Fruit fly (Drosophila melanogaster): ENCODE data around the gene CG42586.
A peak's percentile ranks its signal among the peaks of the same experiment; 100 is the strongest.

The CG42586 gene

dm6 chr2L:14701495-14701894 lies 40.1 kb downstream of the CG42586 start (continued):
- TF ChIP-seq CG18262 (tag; optimal IDR thresholded peaks at IDR 0.05) = no peak
- no peak for TF ChIP-seq CG3838 (GFP tag; optimal IDR thresholded peaks at IDR 0.05)
- TF ChIP-seq GATAe (GFP tag; conservative IDR thresholded peaks at IDR 0.05) = no peak
- TF ChIP-seq CG10321 (GFP tag; IDR thresholded peaks at IDR 0.05) = no peak
- TF ChIP-seq CG31224 (GFP tag; IDR thresholded peaks at IDR 0.05) = no peak
- no peak for TF ChIP-seq Elba2 (GFP tag; optimal IDR thresholded peaks at IDR 0.05)
- TF ChIP-seq Lpt (GFP tag; optimal IDR thresholded peaks at IDR 0.05) = no peak
- peak; percentile 80 for TF ChIP-seq Xbp1 (GFP tag; optimal IDR thresholded peaks at IDR 0.05)
- peak; percentile 25 for TF ChIP-seq CG10462 (GFP tag; optimal IDR thresholded peaks at IDR 0.05)
- no peak for TF ChIP-seq Atf-2 (GFP tag; optimal IDR thresholded peaks at IDR 0.05)
- TF ChIP-seq HmgD (GFP tag; optimal IDR thresholded peaks at IDR 0.05) = no peak
- no peak for TF ChIP-seq Deaf1 (tag; optimal IDR thresholded peaks at IDR 0.05)
- TF ChIP-seq CG10366 (GFP tag; IDR thresholded peaks at IDR 0.05) = peak; percentile 65
- no peak for TF ChIP-seq CG32532 (GFP tag; IDR thresholded peaks at IDR 0.05)
- peak; percentile 73 for TF ChIP-seq CG17328 (GFP tag; IDR thresholded peaks at IDR 0.05)
- TF ChIP-seq ERR (GFP tag; optimal IDR thresholded peaks at IDR 0.05) = no peak
- peak; percentile 68 for TF ChIP-seq jing (GFP tag; optimal IDR thresholded peaks at IDR 0.05)
- TF ChIP-seq ac (GFP tag; optimal IDR thresholded peaks at IDR 0.05) = peak; percentile 28
- TF ChIP-seq CG13123 (GFP tag; optimal IDR thresholded peaks at IDR 0.05) = no peak
- TF ChIP-seq Trl (optimal IDR thresholded peaks at IDR 0.05) = no peak
- no peak for TF ChIP-seq Trl (GFP tag; optimal IDR thresholded peaks at IDR 0.05)
- no peak for TF ChIP-seq CG1233 (GFP tag; optimal IDR thresholded peaks at IDR 0.05)
- peak; percentile 78 for TF ChIP-seq Ssrp (tag; optimal IDR thresholded peaks at IDR 0.05)
- TF ChIP-seq Abd-B (GFP tag; optimal IDR thresholded peaks at IDR 0.05) = peak; percentile 77
- TF ChIP-seq CG12155 (GFP tag; optimal IDR thresholded peaks at IDR 0.05) = peak; percentile 10
- TF ChIP-seq vfl (GFP tag; optimal IDR thresholded peaks at IDR 0.05) = no peak
- TF ChIP-seq org-1 (GFP tag; optimal IDR thresholded peaks at IDR 0.05) = peak; percentile 31
- peak; percentile 39 for TF ChIP-seq CG13424 (tag; optimal IDR thresholded peaks at IDR 0.05)
- no peak for TF ChIP-seq HHEX (GFP tag; optimal IDR thresholded peaks at IDR 0.05)
- TF ChIP-seq CG7357 (GFP tag; IDR thresholded peaks at IDR 0.05) = no peak
- no peak for TF ChIP-seq Opbp (GFP tag; IDR thresholded peaks at IDR 0.05; ENCODE audit: partially characterized antibody)
- TF ChIP-seq CG12659 (GFP tag; optimal IDR thresholded peaks at IDR 0.05) = peak; percentile 24
- TF ChIP-seq Sox102F (GFP tag; optimal IDR thresholded peaks at IDR 0.05) = peak; percentile 84
- no peak for TF ChIP-seq ham (GFP tag; IDR thresholded peaks at IDR 0.05)
- TF ChIP-seq CG2202 (tag; optimal IDR thresholded peaks at IDR 0.05) = peak; percentile 36
- no peak for TF ChIP-seq CG14710 (tag; optimal IDR thresholded peaks at IDR 0.05)
- TF ChIP-seq vnd (GFP tag; IDR thresholded peaks at IDR 0.05; ENCODE audit: partially characterized antibody) = no peak
- TF ChIP-seq caup (GFP tag; optimal IDR thresholded peaks at IDR 0.05; ENCODE audit: severe bottlenecking) = no peak
- peak; percentile 49 for TF ChIP-seq trh (GFP tag; optimal IDR thresholded peaks at IDR 0.05)
- no peak for TF ChIP-seq CG34422 (GFP tag; IDR thresholded peaks at IDR 0.05)
- TF ChIP-seq ato (GFP tag; IDR thresholded peaks at IDR 0.05; ENCODE audit: partially characterized antibody) = no peak
- no peak for TF ChIP-seq YL-1 (GFP tag; optimal IDR thresholded peaks at IDR 0.05)
- TF ChIP-seq CG2712 (tag; optimal IDR thresholded peaks at IDR 0.05) = no peak
- no peak for TF ChIP-seq her (GFP tag; optimal IDR thresholded peaks at IDR 0.05)
- no peak for TF ChIP-seq HLH4C (GFP tag; IDR thresholded peaks at IDR 0.05; ENCODE audit: partially characterized antibody)
- TF ChIP-seq lilli (GFP tag; optimal IDR thresholded peaks at IDR 0.05) = no peak
- peak; percentile 31 for TF ChIP-seq CG18619 (GFP tag; optimal IDR thresholded peaks at IDR 0.05)
- TF ChIP-seq ro (GFP tag; IDR thresholded peaks at IDR 0.05) = no peak; the same call in 1 of the 2 replicates
- TF ChIP-seq Hr3 (GFP tag; optimal IDR thresholded peaks at IDR 0.05) = peak; percentile 72
- no peak for TF ChIP-seq CG12236 (GFP tag; optimal IDR thresholded peaks at IDR 0.05)
- TF ChIP-seq CG12744 (GFP tag; optimal IDR thresholded peaks at IDR 0.05) = no peak
- no peak for TF ChIP-seq HLH54F (GFP tag; optimal IDR thresholded peaks at IDR 0.05)

Data from whole organism, embryonic.